Worm (Caenorhabditis elegans) whole organism, L4 larva: ENCODE results near the gene T01G1.4.

Experiments
- Y5F2A.4 ChIP-seq: fragments of 200-800 bp; sonication (Bioruptor generic); optimal IDR thresholded peaks from 2 replicates; lab custom pipeline; 2018; ENCODE audit warnings: mild to moderate bottlenecking, missing genetic modification characterization, missing compliant biosample characterization
- aly-2 ChIP-seq: sonication (generic microtip); optimal IDR thresholded peaks from 2 replicates; lab custom pipeline; 2018; ENCODE audit warnings: missing biosample characterization, missing genetic modification characterization
- ama-1 ChIP-seq: fragments of 150-350 bp; optimal IDR thresholded peaks from 2 replicates; lab custom pipeline; 2014; ENCODE audit warnings: inconsistent platforms, mixed read lengths
- egl-27 ChIP-seq: sonication (generic microtip); optimal IDR thresholded peaks from 3 replicates; lab custom pipeline; 2017; ENCODE audit warnings: missing biosample characterization, missing genetic modification reagents, missing genetic modification characterization
- gei-8 ChIP-seq: fragments of 200-800 bp; sonication (Bioruptor generic); optimal IDR thresholded peaks from 2 replicates; lab custom pipeline; 2018; ENCODE audit warnings: mild to moderate bottlenecking, missing genetic modification characterization, missing compliant biosample characterization
- lin-15B ChIP-seq: fragments of 150-350 bp; sonication (generic microtip); optimal IDR thresholded peaks from 3 replicates; lab custom pipeline; 2014; ENCODE audit warnings: missing biosample characterization, missing genetic modification characterization
- nhr-11 ChIP-seq: fragments of 150-350 bp; optimal IDR thresholded peaks from 2 replicates; lab custom pipeline; 2014; ENCODE audit warnings: missing biosample characterization, missing genetic modification characterization
- pqm-1 ChIP-seq: sonication (generic microtip); optimal IDR thresholded peaks from 2 replicates; lab custom pipeline; 2017; ENCODE audit warnings: missing biosample characterization, missing genetic modification characterization
- skn-1 ChIP-seq: fragments of 150-350 bp; optimal IDR thresholded peaks from 2 replicates; lab custom pipeline; 2014; ENCODE audit warnings: missing biosample characterization, missing genetic modification characterization
- snpc-4 ChIP-seq: fragments of 150-350 bp; optimal IDR thresholded peaks from 2 replicates; lab custom pipeline; 2014; ENCODE audit warnings: missing biosample characterization, missing genetic modification characterization
- unc-39 ChIP-seq: sonication (generic microtip); optimal IDR thresholded peaks from 2 replicates; lab custom pipeline; 2017; ENCODE audit warnings: missing biosample characterization, missing genetic modification characterization
- unc-62 ChIP-seq, 3 experiments: fragments of 150-350 bp in 1 of 3; sonication (generic microtip); optimal IDR thresholded peaks in 2 of 3; peaks in 1 of 3; 1 replicate in 1 of 3; 2 replicates in 2 of 3; lab custom pipeline; 2014 to 2017; ENCODE audit warnings: missing biosample characterization in 3 of 3, missing genetic modification characterization in 3 of 3, missing genetic modification reagents in 3 of 3, missing genotype in 1 of 3
- zfp-2 ChIP-seq: sonication (generic microtip); optimal IDR thresholded peaks from 2 replicates; lab custom pipeline; 2016; ENCODE audit warnings: mild to moderate bottlenecking, missing genetic modification characterization, missing compliant biosample characterization

ce11 chrIV:11353946-11354458, 7.3 kb downstream of the T01G1.4 start, which contains the start of gene T01G1.2:
- TF ChIP-seq unc-39 (tag; lab: Kevin White, UChicago): no peak
- TF ChIP-seq lin-15B (tag; lab: Kevin White, UChicago): no peak
- peak; percentile 25 for TF ChIP-seq nhr-11 (tag; lab: Kevin White, UChicago)
- TF ChIP-seq gei-8: no peak
- no peak for TF ChIP-seq zfp-2 (tag; lab: Kevin White, UChicago)
- no peak for TF ChIP-seq egl-27 (tag; lab: Kevin White, UChicago)
- TF ChIP-seq skn-1 (tag; lab: Kevin White, UChicago): no peak
- peak in 1 of 2 experiments; percentile 10 for TF ChIP-seq unc-62 (GFP tag; optimal IDR thresholded peaks at IDR 0.05 in 1 of 2; lab: Kevin White, UChicago)
- no peak for TF ChIP-seq unc-62 (tag; optimal IDR thresholded peaks at IDR 0.05; lab: Kevin White, UChicago)
- TF ChIP-seq pqm-1: no peak
- no peak for TF ChIP-seq Y5F2A.4 (GFP tag; lab: Kevin White, UChicago)
- TF ChIP-seq snpc-4: no peak
- TF ChIP-seq aly-2 (tag; lab: Kevin White, UChicago): no peak
- TF ChIP-seq ama-1: no peak
